Worm (Caenorhabditis elegans) whole organism, L2 larva: ENCODE measurements around the gene col-103.

Experiments
- C34F6.9 ChIP-seq: fragments of 150-350 bp; optimal IDR thresholded peaks from 2 replicates; lab custom pipeline; 2014; ENCODE audit warnings: missing biosample characterization, missing genetic modification characterization
- Y55F3AM.14 ChIP-seq: fragments of 200-800 bp; sonication (Bioruptor generic); optimal IDR thresholded peaks from 2 replicates; lab custom pipeline; 2018; ENCODE audit warnings: mild to moderate bottlenecking, missing genetic modification characterization, missing compliant biosample characterization
- ZK546.5 ChIP-seq: sonication (generic microtip); optimal IDR thresholded peaks from 2 replicates; lab custom pipeline; 2017; ENCODE audit warnings: missing biosample characterization, missing genetic modification characterization
- ama-1 ChIP-seq: fragments of 150-350 bp; optimal IDR thresholded peaks from 2 replicates; lab custom pipeline; 2018; ENCODE audit warnings: inconsistent platforms
- crh-2 ChIP-seq: sonication (generic microtip); optimal IDR thresholded peaks from 2 replicates; lab custom pipeline; 2017; ENCODE audit warnings: missing biosample characterization, missing genetic modification characterization
- dmd-4 ChIP-seq: sonication (generic microtip); optimal IDR thresholded peaks from 2 replicates; lab custom pipeline; 2017; ENCODE audit warnings: missing biosample characterization, missing genetic modification characterization
- elt-1 ChIP-seq: fragments of 150-350 bp; optimal IDR thresholded peaks from 2 replicates; lab custom pipeline; 2014; ENCODE audit warnings: missing biosample characterization, missing genetic modification characterization
- elt-3 ChIP-seq: sonication (generic microtip); optimal IDR thresholded peaks from 2 replicates; lab custom pipeline; 2017; ENCODE audit warnings: missing biosample characterization, missing genetic modification characterization
- lin-11 ChIP-seq: fragments of 150-350 bp; sonication (generic microtip); optimal IDR thresholded peaks from 2 replicates; lab custom pipeline; 2014; ENCODE audit warnings: missing biosample characterization, missing genetic modification characterization, inconsistent platforms, mixed read lengths
- lin-13 ChIP-seq: fragments of 150-350 bp; optimal IDR thresholded peaks from 2 replicates; lab custom pipeline; 2014; ENCODE audit warnings: missing biosample characterization, missing genetic modification reagents, missing genetic modification characterization
- lin-39 ChIP-seq: fragments of 150-350 bp; optimal IDR thresholded peaks from 2 replicates; lab custom pipeline; 2014; ENCODE audit warnings: missing biosample characterization, missing genetic modification reagents, missing genetic modification characterization
- lsy-2 ChIP-seq, 2 experiments: fragments of 150-350 bp in 1 of 2; sonication (generic microtip) in 1 of 2; optimal IDR thresholded peaks; 2 replicates each; lab custom pipeline; 2014 to 2017; ENCODE audit warnings: missing biosample characterization in 2 of 2, missing genetic modification characterization in 2 of 2
- mab-5 ChIP-seq: fragments of 150-350 bp; optimal IDR thresholded peaks from 2 replicates; lab custom pipeline; 2014; ENCODE audit warnings: missing biosample characterization, missing genetic modification characterization
- mbf-1 ChIP-seq: sonication (generic microtip); optimal IDR thresholded peaks from 2 replicates; lab custom pipeline; 2017; ENCODE audit warnings: missing biosample characterization, missing genetic modification characterization
- mdl-1 ChIP-seq, 2 experiments: fragments of 150-350 bp in 1 of 2; sonication (generic microtip) in 1 of 2; optimal IDR thresholded peaks; 2 replicates each; lab custom pipeline; 2017; ENCODE audit warnings: missing biosample characterization in 2 of 2, missing genetic modification characterization in 2 of 2
- nhr-11 ChIP-seq: fragments of 150-350 bp; optimal IDR thresholded peaks from 2 replicates; lab custom pipeline; 2014; ENCODE audit warnings: missing biosample characterization, missing genetic modification characterization
- nhr-12 ChIP-seq: fragments of 150-350 bp; optimal IDR thresholded peaks from 2 replicates; lab custom pipeline; 2014; ENCODE audit warnings: missing biosample characterization, missing genetic modification characterization
- nhr-21 ChIP-seq: fragments of 150-350 bp; optimal IDR thresholded peaks from 2 replicates; lab custom pipeline; 2014; ENCODE audit warnings: missing biosample characterization, missing genetic modification characterization
- nhr-23 ChIP-seq: fragments of 150-350 bp; optimal IDR thresholded peaks from 2 replicates; lab custom pipeline; 2014; ENCODE audit warnings: missing biosample characterization, missing genetic modification reagents, missing genetic modification characterization
- nhr-6 ChIP-seq: fragments of 150-350 bp; optimal IDR thresholded peaks from 2 replicates; lab custom pipeline; 2014; ENCODE audit warnings: missing biosample characterization, missing genetic modification characterization
- peb-1 ChIP-seq: fragments of 150-350 bp; optimal IDR thresholded peaks from 2 replicates; lab custom pipeline; 2014; ENCODE audit warnings: missing biosample characterization, missing genetic modification characterization
- sem-4 ChIP-seq: fragments of 150-350 bp; optimal IDR thresholded peaks from 2 replicates; lab custom pipeline; 2014; ENCODE audit warnings: missing biosample characterization, missing genetic modification reagents, missing genetic modification characterization
- sma-3 ChIP-seq: sonication (generic microtip); optimal IDR thresholded peaks from 2 replicates; lab custom pipeline; 2016; ENCODE audit warnings: missing genetic modification reagents, missing genetic modification characterization, missing compliant biosample characterization
- sma-9 ChIP-seq, 2 experiments: fragments of 150-350 bp in 1 of 2; sonication (generic microtip) in 1 of 2; optimal IDR thresholded peaks; 2 replicates each; lab custom pipeline; 2014 to 2016; ENCODE audit warnings: missing genetic modification characterization in 2 of 2, mild to moderate bottlenecking in 1 of 2, missing biosample characterization in 1 of 2, missing compliant biosample characterization in 1 of 2, missing genetic modification reagents in 1 of 2, moderate library complexity in 1 of 2
- snpc-4 ChIP-seq: fragments of 150-350 bp; optimal IDR thresholded peaks from 2 replicates; lab custom pipeline; 2014; ENCODE audit warnings: missing biosample characterization, missing genetic modification characterization
- unc-39 ChIP-seq: fragments of 150-350 bp; optimal IDR thresholded peaks from 2 replicates; lab custom pipeline; 2014; ENCODE audit warnings: missing biosample characterization, missing genetic modification characterization
- unc-55 ChIP-seq: fragments of 150-350 bp; sonication (generic microtip); optimal IDR thresholded peaks from 3 replicates; lab custom pipeline; 2014; ENCODE audit warnings: missing biosample characterization, missing genetic modification reagents, missing genetic modification characterization
- unc-62 ChIP-seq: fragments of 150-350 bp; optimal IDR thresholded peaks from 2 replicates; lab custom pipeline; 2014; ENCODE audit warnings: missing biosample characterization, missing genetic modification reagents, missing genetic modification characterization
- ztf-11 ChIP-seq: sonication (generic microtip); optimal IDR thresholded peaks from 2 replicates; lab custom pipeline; 2017; ENCODE audit warnings: missing biosample characterization, missing genetic modification characterization

The col-103 gene

DNA sequence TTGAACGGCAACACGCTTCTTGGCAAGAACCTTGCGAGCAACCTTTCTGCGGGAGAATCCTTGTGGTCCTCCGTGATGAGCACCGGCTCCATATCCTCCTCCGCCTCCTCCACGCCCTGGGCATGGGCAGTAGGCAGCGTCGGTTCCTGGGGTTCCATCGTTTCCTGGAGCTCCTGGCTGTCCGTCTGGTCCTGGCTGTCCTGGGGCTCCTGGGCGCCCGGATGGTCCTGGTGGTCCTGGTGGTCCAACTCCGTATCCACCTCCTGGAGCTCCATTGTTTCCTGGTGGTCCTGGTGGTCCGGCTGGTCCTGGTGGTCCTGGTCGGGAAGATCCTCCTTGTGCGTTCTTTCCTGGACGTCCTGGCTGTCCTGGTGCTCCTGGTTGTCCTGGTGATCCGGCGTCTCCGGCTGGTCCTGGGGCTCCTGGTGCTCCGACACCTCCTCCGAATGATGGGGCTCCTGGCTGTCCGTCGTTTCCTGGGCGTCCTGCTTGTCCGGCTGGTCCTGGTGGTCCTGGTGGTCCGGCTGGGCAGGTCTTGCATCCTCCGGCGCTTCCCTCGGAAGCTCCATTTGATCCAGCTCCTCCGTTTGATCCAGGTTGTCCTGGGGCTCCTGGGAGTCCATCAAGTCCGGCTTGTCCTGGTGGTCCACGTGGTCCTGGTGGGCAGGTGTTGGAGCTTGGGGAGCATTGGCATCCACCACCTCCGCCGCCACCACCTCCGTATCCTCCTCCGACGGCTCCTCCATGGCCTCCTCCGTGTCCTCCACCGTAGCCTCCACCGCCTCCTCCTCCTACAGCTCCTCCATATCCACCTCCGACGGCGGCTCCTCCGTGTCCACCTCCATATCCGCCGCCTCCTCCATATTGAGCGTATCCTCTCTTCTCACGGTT is 747 bp downstream of the col-103 start:
- no peak for TF ChIP-seq peb-1 (tag; lab: Kevin White, UChicago)
- TF ChIP-seq nhr-23 (tag; lab: Kevin White, UChicago), result no peak
- TF ChIP-seq nhr-11 (tag; lab: Kevin White, UChicago), result no peak

DNA sequence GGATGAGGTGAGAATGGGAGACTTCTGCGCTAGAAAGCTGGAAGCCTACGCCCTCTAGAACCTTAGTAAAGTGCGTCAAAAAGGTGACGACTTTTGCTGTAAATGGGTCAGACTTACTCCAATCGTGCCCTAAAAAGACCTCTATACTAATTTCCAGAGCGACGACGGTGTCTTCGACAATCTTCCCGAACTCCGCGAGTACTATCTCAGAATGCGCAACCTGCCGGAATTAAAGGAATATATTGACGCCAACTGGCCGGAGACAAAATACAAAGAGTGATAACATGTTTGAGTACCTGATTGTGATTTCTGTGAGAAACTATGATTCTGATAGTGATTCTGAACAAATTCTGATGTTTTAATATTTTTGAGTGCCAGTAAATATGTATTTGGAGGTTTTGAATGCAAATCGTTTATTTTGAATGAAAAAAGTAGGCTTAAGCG is 1.4 kb downstream of the col-103 start:
- TF ChIP-seq nhr-21 (tag; lab: Kevin White, UChicago) (peak; percentile 26), elt-1 (tag; lab: Kevin White, UChicago) (no peak), nhr-11 (tag; lab: Kevin White, UChicago) (no peak), sem-4 (tag; lab: Kevin White, UChicago) (no peak), sma-3 (GFP tag; lab: Kevin White, UChicago) (peak; percentile 78), snpc-4 (no peak), sma-9 (GFP tag; optimal IDR thresholded peaks at IDR 0.05; lab: Kevin White, UChicago) (peak; percentile 13), sma-9 (tag; optimal IDR thresholded peaks at IDR 0.05; lab: Kevin White, UChicago) (no peak), ama-1 (peak; percentile 80), crh-2 (tag; lab: Kevin White, UChicago) (peak; percentile 19), Y55F3AM.14 (GFP tag; lab: Kevin White, UChicago) (no peak), nhr-6 (tag; lab: Kevin White, UChicago) (no peak), lin-11 (no peak)

DNA sequence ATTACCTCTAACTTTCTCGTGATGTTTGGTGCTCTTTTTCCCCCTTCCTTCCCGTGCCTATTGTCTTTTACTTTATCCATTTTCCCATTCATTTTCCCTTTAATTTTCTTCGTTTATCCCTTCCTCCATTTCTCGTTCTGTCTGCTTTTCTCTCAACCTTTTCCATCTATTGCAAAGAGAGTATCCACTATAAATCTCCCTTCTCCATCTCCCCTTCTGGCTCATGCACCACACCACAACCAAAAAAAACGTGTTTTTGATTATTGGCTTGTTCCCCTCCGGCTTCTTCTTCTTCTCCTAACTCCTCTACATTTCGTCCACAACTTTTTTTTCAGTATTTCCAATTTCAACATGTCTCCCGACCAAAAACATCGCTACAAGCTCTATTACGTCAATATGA is 3.2 kb downstream of the col-103 start, which contains the start of gene gst-40:
TSS of gene gst-40 (plus strand) at position 236 of the 400 bp plus-strand sequence.
- TF ChIP-seq sem-4 (tag; lab: Kevin White, UChicago) (no peak), unc-55 (peak; percentile 23), mbf-1 (tag; lab: Kevin White, UChicago) (no peak)

DNA sequence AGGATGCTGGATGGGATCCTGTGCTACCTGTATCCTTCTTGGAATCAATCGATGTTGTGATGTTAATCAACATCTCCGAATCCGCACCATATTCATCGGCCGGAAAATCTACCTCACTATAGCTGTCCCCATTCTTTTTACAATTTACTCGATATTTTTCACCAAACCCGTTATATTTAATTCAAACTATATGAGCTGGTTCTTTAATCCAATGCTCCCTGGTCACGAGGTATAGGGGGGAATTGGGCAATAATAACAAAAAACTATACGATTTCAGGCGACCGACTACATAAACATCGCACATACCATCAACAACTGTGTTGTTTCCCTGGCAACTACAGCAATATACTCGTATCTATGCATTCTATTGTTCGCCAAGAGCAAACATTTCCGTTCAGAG is 5.9 kb downstream of the col-103 start:
- TF ChIP-seq snpc-4 (no peak), peb-1 (tag; lab: Kevin White, UChicago) (no peak), C34F6.9 (tag; lab: Kevin White, UChicago) (no peak), elt-3 (no peak), unc-39 (tag; lab: Kevin White, UChicago) (no peak), lsy-2 (tag; optimal IDR thresholded peaks at IDR 0.05; lab: Kevin White, UChicago) (no peak), mdl-1 (tag; optimal IDR thresholded peaks at IDR 0.05; lab: Kevin White, UChicago) (no peak), sma-3 (GFP tag; lab: Kevin White, UChicago) (no peak), unc-62 (GFP tag; lab: Kevin White, UChicago) (no peak), nhr-21 (tag; lab: Kevin White, UChicago) (no peak), nhr-6 (tag; lab: Kevin White, UChicago) (no peak), lin-13 (GFP tag; lab: Kevin White, UChicago) (no peak)

DNA sequence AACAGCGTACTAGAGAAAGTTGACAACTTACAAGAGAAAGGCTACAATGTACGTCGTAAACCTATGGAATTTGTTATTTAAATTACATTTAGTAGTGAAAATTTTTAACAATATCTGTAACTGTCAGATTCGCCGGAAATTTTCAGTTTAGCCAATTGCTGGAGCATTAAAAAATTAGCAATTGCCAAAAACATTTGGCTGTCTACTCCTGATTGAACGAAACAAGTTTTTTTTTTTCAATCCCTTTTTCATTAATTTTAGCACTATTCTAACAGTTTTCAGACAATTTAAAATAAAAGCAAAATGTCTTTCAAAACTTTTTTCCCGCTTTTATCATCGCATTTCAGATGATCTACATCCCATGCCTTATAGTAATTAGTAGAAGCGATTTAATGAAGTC is 6.5 kb downstream of the col-103 start:
- TF ChIP-seq mbf-1 (tag; lab: Kevin White, UChicago), result no peak
- no peak for TF ChIP-seq sma-9 (GFP tag; optimal IDR thresholded peaks at IDR 0.05; lab: Kevin White, UChicago)
- TF ChIP-seq sma-9 (tag; optimal IDR thresholded peaks at IDR 0.05; lab: Kevin White, UChicago), result no peak
- no peak for TF ChIP-seq elt-1 (tag; lab: Kevin White, UChicago)
- TF ChIP-seq, all 48 proteins: peak for 0

DNA sequence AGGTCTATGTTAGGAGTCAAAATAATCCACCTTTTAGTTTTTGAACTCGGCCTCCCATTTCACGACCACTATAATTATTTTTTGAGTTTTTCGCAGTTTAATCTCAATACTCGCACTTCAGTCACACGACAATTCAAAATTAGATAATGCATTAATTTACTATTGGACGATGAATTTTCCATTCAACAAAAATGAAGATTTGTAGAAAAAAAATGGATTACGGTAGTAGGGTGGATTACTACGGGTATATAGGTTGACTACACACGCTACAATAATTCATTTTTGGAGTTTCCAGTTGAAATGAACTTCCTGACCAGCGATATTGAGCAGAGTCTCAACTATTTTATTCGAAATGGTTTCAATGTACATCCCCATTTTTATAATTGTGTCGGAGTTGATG is 7.1 kb downstream of the col-103 start, which contains the start of gene srt-23:
TSS of gene srt-23 (plus strand) at position 301 of the 400 bp plus-strand sequence.
- TF ChIP-seq sma-3 (GFP tag; lab: Kevin White, UChicago) (no peak), nhr-6 (tag; lab: Kevin White, UChicago) (no peak), lin-39 (tag; lab: Kevin White, UChicago) (no peak), lin-13 (GFP tag; lab: Kevin White, UChicago) (no peak), peb-1 (tag; lab: Kevin White, UChicago) (no peak), nhr-12 (tag; lab: Kevin White, UChicago) (no peak), mab-5 (tag; lab: Kevin White, UChicago) (no peak), C34F6.9 (tag; lab: Kevin White, UChicago) (no peak), elt-1 (tag; lab: Kevin White, UChicago) (no peak), ztf-11 (tag; lab: Kevin White, UChicago) (no peak), ZK546.5 (tag; lab: Kevin White, UChicago) (no peak), lin-11 (no peak), mbf-1 (tag; lab: Kevin White, UChicago) (no peak), dmd-4 (tag; lab: Kevin White, UChicago) (no peak), unc-39 (tag; lab: Kevin White, UChicago) (no peak)
